Fruit fly (Drosophila melanogaster): Measurements from ENCODE around the gene Acyp2.
A peak's percentile ranks its signal among the peaks of the same experiment; 100 is the strongest.

The Acyp2 gene

DNA sequence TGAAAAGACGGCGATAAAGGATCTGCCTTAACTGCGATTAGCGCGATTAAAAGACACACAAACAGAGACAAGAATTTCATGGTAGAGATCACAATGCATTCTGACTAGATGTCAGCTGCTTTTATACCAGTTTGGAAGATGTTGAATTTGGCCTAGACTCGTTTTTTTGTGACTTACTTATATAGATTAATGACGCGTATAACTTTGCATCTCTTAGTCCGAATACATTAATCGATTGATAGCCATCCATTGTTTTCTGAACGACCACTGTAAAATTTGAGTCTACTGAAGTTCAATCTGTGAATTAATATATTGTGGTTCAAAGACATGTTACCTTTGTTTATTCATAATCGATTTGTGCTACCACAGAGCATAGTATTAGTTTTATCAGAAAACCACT is 17.2 kb upstream of the Acyp2 start, which contains the start of gene CG45207:
TSS of gene CG45207 (minus strand) at position 101 of the 400 bp plus-strand sequence.
- TF ChIP-seq Mio (GFP tag; optimal IDR thresholded peaks at IDR 0.05), result no peak

DNA sequence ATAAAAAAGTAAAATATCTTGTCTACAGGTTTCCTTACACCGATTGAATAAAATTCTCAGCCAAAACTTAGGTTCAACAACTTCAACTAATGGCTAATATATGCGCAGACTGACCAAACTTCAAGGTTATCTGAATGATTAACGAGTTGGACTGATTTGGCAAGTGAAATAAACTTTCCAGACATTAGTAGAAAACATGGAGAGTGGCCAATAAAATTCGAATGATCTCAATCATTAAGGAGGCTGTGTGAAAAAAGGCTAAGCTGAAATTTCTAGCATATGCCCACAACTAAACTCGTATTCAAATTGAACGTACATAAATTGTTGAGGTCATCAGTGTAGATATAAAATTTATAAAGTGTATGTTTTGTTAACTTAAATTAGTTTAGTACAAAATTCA is 13.0 kb upstream of the Acyp2 start, which contains the start of gene CG5614:
TSS of gene CG5614 (plus strand) at position 301 of the 400 bp plus-strand sequence.
- TF ChIP-seq dmrt93B (GFP tag; optimal IDR thresholded peaks at IDR 0.05) (no peak), Abd-B (GFP tag; optimal IDR thresholded peaks at IDR 0.05) (no peak), Hr83 (GFP tag; optimal IDR thresholded peaks at IDR 0.05; ENCODE audit: poor library complexity, severe bottlenecking) (no peak), CrebA (GFP tag; optimal IDR thresholded peaks at IDR 0.05; ENCODE audit: borderline replicate concordance) (no peak), woc (GFP tag; optimal IDR thresholded peaks at IDR 0.05) (no peak), Jra (GFP tag; optimal IDR thresholded peaks at IDR 0.05) (no peak), lola (GFP tag; optimal IDR thresholded peaks at IDR 0.05) (no peak), fru (GFP tag; optimal IDR thresholded peaks at IDR 0.05) (no peak), usp (GFP tag; optimal IDR thresholded peaks at IDR 0.05) (no peak)

DNA sequence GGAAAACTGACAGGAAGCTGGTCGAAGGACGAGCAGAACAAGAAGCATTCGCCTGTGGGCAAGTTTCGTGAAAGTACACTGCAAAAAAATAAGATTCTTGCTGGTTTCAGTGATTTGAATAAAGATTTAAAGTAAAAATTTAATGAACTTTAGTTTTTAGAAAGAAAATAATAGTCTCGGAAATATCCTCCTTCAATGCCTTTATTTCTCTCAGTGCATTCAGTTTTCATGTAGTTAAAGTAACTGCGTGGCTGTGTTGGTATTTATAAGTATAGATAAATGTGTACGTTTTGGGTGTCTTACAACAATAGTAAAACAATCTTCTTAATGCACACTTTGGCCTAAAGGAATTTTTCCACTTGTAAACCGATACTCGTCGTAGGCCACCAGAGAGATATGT is 8.2 kb upstream of the Acyp2 start:
- TF ChIP-seq fru (GFP tag; optimal IDR thresholded peaks at IDR 0.05) (no peak), tai (GFP tag; optimal IDR thresholded peaks at IDR 0.05) (no peak), h (GFP tag; optimal IDR thresholded peaks at IDR 0.05) (no peak), Abd-B (GFP tag; optimal IDR thresholded peaks at IDR 0.05) (no peak), Hr78 (GFP tag; optimal IDR thresholded peaks at IDR 0.05) (no peak), pan (optimal IDR thresholded peaks at IDR 0.05) (no peak), Dfd (GFP tag; optimal IDR thresholded peaks at IDR 0.05) (no peak), Vsx2 (GFP tag; optimal IDR thresholded peaks at IDR 0.05; ENCODE audit: partially characterized antibody) (no peak), jim (GFP tag; optimal IDR thresholded peaks at IDR 0.05) (no peak), dmrt93B (GFP tag; optimal IDR thresholded peaks at IDR 0.05) (no peak), OdsH (GFP tag; optimal IDR thresholded peaks at IDR 0.05) (no peak)

DNA sequence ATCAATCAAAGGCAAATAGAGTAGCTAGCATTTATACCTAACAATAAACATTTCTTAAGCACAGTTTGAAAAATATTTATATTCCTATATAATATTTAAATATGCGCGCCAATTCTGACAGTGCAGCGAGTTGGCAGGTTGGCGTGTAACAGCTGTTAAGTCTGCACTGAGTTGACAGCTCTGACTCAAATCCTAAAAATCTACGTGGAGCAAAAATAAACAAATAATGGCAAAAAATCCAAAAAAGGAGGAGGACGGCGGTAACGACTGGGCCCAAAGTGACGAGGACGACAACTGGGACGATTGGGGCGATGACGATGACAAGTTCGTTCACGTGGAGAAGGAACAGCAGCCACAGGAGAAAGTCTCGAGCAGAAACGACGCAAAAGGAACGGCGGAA is 6.0 kb upstream of the Acyp2 start, which contains the start of gene CG9590:
TSS of gene CG9590 (plus strand) at position 166 of the 400 bp plus-strand sequence.
- TF ChIP-seq Vsx2 (GFP tag; optimal IDR thresholded peaks at IDR 0.05; ENCODE audit: partially characterized antibody) (no peak), Dfd (GFP tag; optimal IDR thresholded peaks at IDR 0.05) (no peak), h (GFP tag; optimal IDR thresholded peaks at IDR 0.05) (no peak), dsf (GFP tag; optimal IDR thresholded peaks at IDR 0.05; ENCODE audit: borderline replicate concordance) (no peak), lola (GFP tag; optimal IDR thresholded peaks at IDR 0.05) (no peak)

DNA sequence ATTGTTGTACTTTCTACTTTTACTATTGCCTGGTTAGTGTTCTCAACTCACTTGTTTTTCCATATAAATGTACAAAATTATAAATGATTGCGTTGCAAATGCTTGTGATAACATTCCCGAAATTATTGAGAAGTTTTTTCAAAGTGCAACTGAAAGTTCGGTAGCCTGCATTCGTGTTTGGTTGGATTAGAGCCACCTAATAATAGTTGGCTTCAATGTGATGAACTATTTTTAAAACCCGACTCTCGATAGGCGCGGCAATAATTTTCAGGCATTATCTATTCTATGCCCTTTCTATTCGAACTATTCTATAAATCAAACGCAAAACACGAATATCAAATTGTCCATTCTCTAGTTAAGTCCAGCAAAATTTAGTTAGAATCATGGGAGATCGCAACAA is 4.3 kb upstream of the Acyp2 start, which contains the start of gene Uros2:
TSS of gene Uros2 (plus strand) at position 301 of the 400 bp plus-strand sequence.
- no peak for TF ChIP-seq Myc (optimal IDR thresholded peaks at IDR 0.05)
- no peak for TF ChIP-seq CG32264 (GFP tag; optimal IDR thresholded peaks at IDR 0.05)
- no peak for TF ChIP-seq N (GFP tag; optimal IDR thresholded peaks at IDR 0.05)
- no peak for TF ChIP-seq Vsx2 (GFP tag; optimal IDR thresholded peaks at IDR 0.05; ENCODE audit: partially characterized antibody)
- TF ChIP-seq usp (GFP tag; optimal IDR thresholded peaks at IDR 0.05), result no peak
- TF ChIP-seq dsf (GFP tag; optimal IDR thresholded peaks at IDR 0.05; ENCODE audit: borderline replicate concordance), result no peak
- TF ChIP-seq fru (GFP tag; optimal IDR thresholded peaks at IDR 0.05), result no peak
- no peak for TF ChIP-seq Mio (GFP tag; optimal IDR thresholded peaks at IDR 0.05)
- TF ChIP-seq Jra (GFP tag; optimal IDR thresholded peaks at IDR 0.05), result no peak
- TF ChIP-seq lola (GFP tag; optimal IDR thresholded peaks at IDR 0.05), result no peak
- TF ChIP-seq CG9705 (GFP tag; optimal IDR thresholded peaks at IDR 0.05), result no peak
- no peak for TF ChIP-seq Hr83 (GFP tag; optimal IDR thresholded peaks at IDR 0.05; ENCODE audit: poor library complexity, severe bottlenecking)
- TF ChIP-seq sage (GFP tag; optimal IDR thresholded peaks at IDR 0.05), result no peak
- no peak for TF ChIP-seq ey (GFP tag; optimal IDR thresholded peaks at IDR 0.05)

DNA sequence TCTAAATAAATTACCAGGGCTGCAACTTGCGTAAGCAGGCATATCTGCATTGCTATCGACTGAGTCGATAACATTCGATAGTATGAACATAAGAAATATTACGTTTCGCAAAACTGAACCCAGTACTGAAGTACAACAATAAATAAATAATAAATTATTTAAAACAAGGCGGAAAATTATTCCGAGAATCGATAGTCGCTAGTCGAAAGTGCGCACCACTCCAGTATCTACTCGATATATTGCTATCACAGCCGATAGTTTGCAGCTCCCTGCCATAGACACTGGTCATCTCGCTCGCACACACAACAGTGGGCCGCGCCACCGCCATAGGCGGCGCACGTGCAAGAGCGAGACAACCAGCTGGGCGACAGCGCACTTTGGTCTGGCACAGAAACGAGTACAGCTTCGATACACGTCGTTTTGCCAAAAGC is 899 bp downstream of the Acyp2 start, which contains the start of gene nsl1:
TSS of gene nsl1 (plus strand) at position 411 of the 431 bp plus-strand sequence.
- TF ChIP-seq Dfd (GFP tag; optimal IDR thresholded peaks at IDR 0.05), result no peak
- no peak for TF ChIP-seq Hr83 (GFP tag; optimal IDR thresholded peaks at IDR 0.05; ENCODE audit: poor library complexity, severe bottlenecking)
- TF ChIP-seq fru (GFP tag; optimal IDR thresholded peaks at IDR 0.05), result peak; percentile 52
- peak; percentile 83 for TF ChIP-seq rgr (GFP tag; optimal IDR thresholded peaks at IDR 0.05)
- TF ChIP-seq psq (GFP tag; optimal IDR thresholded peaks at IDR 0.05), result peak; percentile 25
- TF ChIP-seq dl (GFP tag; optimal IDR thresholded peaks at IDR 0.05; ENCODE audit: insufficient read depth in 1 of 2, partially characterized antibody in 2 of 2), result no peak
- no peak for TF ChIP-seq usp (GFP tag; optimal IDR thresholded peaks at IDR 0.05)
- TF ChIP-seq sage (GFP tag; optimal IDR thresholded peaks at IDR 0.05), result no peak
- peak; percentile 54 for TF ChIP-seq Sp1 (GFP tag; optimal IDR thresholded peaks at IDR 0.05)
- peak in 1 of 2 experiments; percentile 64 for TF ChIP-seq foxo (GFP tag; optimal IDR thresholded peaks at IDR 0.05)
- peak; percentile 12 for TF ChIP-seq Myc (optimal IDR thresholded peaks at IDR 0.05)
- TF ChIP-seq lola (GFP tag; optimal IDR thresholded peaks at IDR 0.05), result no peak
- TF ChIP-seq CG32264 (GFP tag; optimal IDR thresholded peaks at IDR 0.05), result no peak
- TF ChIP-seq HLH106 (tag; optimal IDR thresholded peaks at IDR 0.05), result peak; percentile 46
- TF ChIP-seq Abd-B (GFP tag; optimal IDR thresholded peaks at IDR 0.05), result no peak
- TF ChIP-seq Dif (GFP tag; optimal IDR thresholded peaks at IDR 0.05; ENCODE audit: partially characterized antibody), result peak; percentile 58
- TF ChIP-seq Hr78 (GFP tag; optimal IDR thresholded peaks at IDR 0.05), result no peak
- TF ChIP-seq ey (GFP tag; optimal IDR thresholded peaks at IDR 0.05), result peak; percentile 21
- TF ChIP-seq jim (GFP tag; optimal IDR thresholded peaks at IDR 0.05), result no peak
- no peak for TF ChIP-seq Vsx2 (GFP tag; optimal IDR thresholded peaks at IDR 0.05; ENCODE audit: partially characterized antibody)
- TF ChIP-seq woc (GFP tag; optimal IDR thresholded peaks at IDR 0.05), result no peak
- peak; percentile 73 for TF ChIP-seq Hnf4 (GFP tag; optimal IDR thresholded peaks at IDR 0.05)
- TF ChIP-seq CG9705 (GFP tag; optimal IDR thresholded peaks at IDR 0.05), result peak; percentile 15
- peak; percentile 5 for TF ChIP-seq dmrt93B (GFP tag; optimal IDR thresholded peaks at IDR 0.05)
- no peak for TF ChIP-seq tai (GFP tag; optimal IDR thresholded peaks at IDR 0.05)
- peak; percentile 24 for TF ChIP-seq dsf (GFP tag; optimal IDR thresholded peaks at IDR 0.05; ENCODE audit: borderline replicate concordance)
- TF ChIP-seq N (GFP tag; optimal IDR thresholded peaks at IDR 0.05), result no peak
- TF ChIP-seq pan (optimal IDR thresholded peaks at IDR 0.05), result no peak
- TF ChIP-seq GATAd (GFP tag; optimal IDR thresholded peaks at IDR 0.05), result no peak
- TF ChIP-seq Mio (GFP tag; optimal IDR thresholded peaks at IDR 0.05), result no peak
- TF ChIP-seq Jra (GFP tag; optimal IDR thresholded peaks at IDR 0.05), result peak; percentile 45

Data from whole organism, wandering third instar larva.